Fruit fly (Drosophila melanogaster): ENCODE results near the gene Arfrp1.

Gene Arfrp1

DNA sequence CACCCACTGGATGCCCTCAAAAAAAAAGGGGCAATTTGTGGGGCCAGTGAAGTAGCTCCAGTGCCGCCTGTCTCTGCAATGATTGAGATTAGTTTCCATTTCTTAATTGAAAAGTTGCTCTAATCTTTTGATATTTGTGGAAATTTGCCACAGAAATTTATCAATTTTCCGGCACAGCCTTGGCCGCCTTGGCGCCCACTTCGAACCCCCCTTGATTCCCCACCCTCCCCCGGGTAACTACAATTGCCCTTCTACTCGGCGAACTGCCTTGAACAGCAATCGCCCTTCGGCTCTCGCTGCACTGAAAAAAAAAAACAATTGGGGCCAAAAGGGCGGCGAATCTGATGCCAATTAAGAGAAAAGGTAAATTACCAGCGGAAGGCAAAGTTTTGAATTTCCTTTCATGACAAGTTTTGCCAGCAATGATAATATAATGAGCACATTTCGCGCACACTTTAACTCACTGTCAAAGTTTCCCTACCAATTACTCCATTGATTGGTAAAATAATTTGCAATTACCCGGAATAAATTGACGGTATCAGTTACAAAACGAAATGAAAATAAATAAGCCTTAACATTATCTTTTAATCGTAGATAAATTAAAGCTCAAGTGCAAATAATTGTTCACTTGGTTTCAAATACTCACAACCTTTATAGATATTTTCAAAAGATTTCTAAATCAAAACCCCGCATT is 12.9 kb downstream of the Arfrp1 start (continued):
- TF ChIP-seq Side (GFP tag; optimal IDR thresholded peaks at IDR 0.05): no peak
- no peak for TF ChIP-seq bowl (GFP tag; IDR thresholded peaks at IDR 0.05)
- TF ChIP-seq cwo (GFP tag; optimal IDR thresholded peaks at IDR 0.05): peak; percentile 0
- no peak for TF ChIP-seq CG15479 (GFP tag; optimal IDR thresholded peaks at IDR 0.05)
- TF ChIP-seq az2 (GFP tag; optimal IDR thresholded peaks at IDR 0.05): no peak
- TF ChIP-seq CG2678 (tag; optimal IDR thresholded peaks at IDR 0.05): peak; percentile 62
- TF ChIP-seq disco-r (GFP tag; optimal IDR thresholded peaks at IDR 0.05): no peak
- TF ChIP-seq CG3726 (GFP tag; IDR thresholded peaks at IDR 0.05): no peak
- no peak for TF ChIP-seq CG4854 (GFP tag; optimal IDR thresholded peaks at IDR 0.05)
- no peak for TF ChIP-seq CG5953 (GFP tag; IDR thresholded peaks at IDR 0.05)
- TF ChIP-seq CG15696 (tag; optimal IDR thresholded peaks at IDR 0.05): no peak
- no peak for TF ChIP-seq CG14965 (GFP tag; optimal IDR thresholded peaks at IDR 0.05; ENCODE audit: borderline replicate concordance)
- no peak for TF ChIP-seq cas (GFP tag; IDR thresholded peaks at IDR 0.05)
- TF ChIP-seq YL-1 (GFP tag; optimal IDR thresholded peaks at IDR 0.05): no peak
- TF ChIP-seq D (optimal IDR thresholded peaks at IDR 0.05): no peak
- TF ChIP-seq D (GFP tag; optimal IDR thresholded peaks at IDR 0.05): peak; percentile 46
- peak; percentile 23 for TF ChIP-seq CG5180 (GFP tag; optimal IDR thresholded peaks at IDR 0.05)
- TF ChIP-seq CoRest (tag; optimal IDR thresholded peaks at IDR 0.05): peak; percentile 46
- TF ChIP-seq Mad (GFP tag; optimal IDR thresholded peaks at IDR 0.05): no peak
- no peak for TF ChIP-seq dpn (GFP tag; optimal IDR thresholded peaks at IDR 0.05)
- TF ChIP-seq row (GFP tag; IDR thresholded peaks at IDR 0.05): peak; percentile 39
- no peak for TF ChIP-seq ara (GFP tag; IDR thresholded peaks at IDR 0.05)
- no peak for TF ChIP-seq CG10565 (GFP tag; optimal IDR thresholded peaks at IDR 0.05)
- TF ChIP-seq CG7987 (GFP tag; optimal IDR thresholded peaks at IDR 0.05): no peak
- no peak for TF ChIP-seq dati (GFP tag; IDR thresholded peaks at IDR 0.05)
- no peak for TF ChIP-seq h (optimal IDR thresholded peaks at IDR 0.05)
- no peak for TF ChIP-seq Mrtf (GFP tag; IDR thresholded peaks at IDR 0.05)
- no peak for TF ChIP-seq CG15601 (tag; optimal IDR thresholded peaks at IDR 0.05)
- peak; percentile 14 for TF ChIP-seq CG16815 (GFP tag; optimal IDR thresholded peaks at IDR 0.05)
- no peak for TF ChIP-seq peb (GFP tag; IDR thresholded peaks at IDR 0.05)
- no peak for TF ChIP-seq zfh2 (GFP tag; optimal IDR thresholded peaks at IDR 0.05)
- no peak for TF ChIP-seq NC2α (GFP tag; optimal IDR thresholded peaks at IDR 0.05)
- no peak for TF ChIP-seq gcm (GFP tag; optimal IDR thresholded peaks at IDR 0.05)
- no peak for TF ChIP-seq CG4707 (GFP tag; optimal IDR thresholded peaks at IDR 0.05)
- TF ChIP-seq CG6272 (GFP tag; IDR thresholded peaks at IDR 0.05): no peak
- peak; percentile 1 for TF ChIP-seq lilli (GFP tag; optimal IDR thresholded peaks at IDR 0.05)
- no peak for TF ChIP-seq CG1602 (GFP tag; optimal IDR thresholded peaks at IDR 0.05)
- TF ChIP-seq CG1832 (GFP tag; optimal IDR thresholded peaks at IDR 0.05): no peak
- no peak for TF ChIP-seq pros (GFP tag; optimal IDR thresholded peaks at IDR 0.05)
- TF ChIP-seq CG10959 (GFP tag; IDR thresholded peaks at IDR 0.05): no peak
- TF ChIP-seq Neu2 (GFP tag; optimal IDR thresholded peaks at IDR 0.05; ENCODE audit: borderline replicate concordance): no peak
- TF ChIP-seq Stat92E (GFP tag; optimal IDR thresholded peaks at IDR 0.05): no peak
- TF ChIP-seq CG34422 (GFP tag; IDR thresholded peaks at IDR 0.05): no peak
- no peak for TF ChIP-seq amos (GFP tag; IDR thresholded peaks at IDR 0.05; ENCODE audit: partially characterized antibody)
- TF ChIP-seq caup (GFP tag; optimal IDR thresholded peaks at IDR 0.05; ENCODE audit: severe bottlenecking): peak; percentile 16
- no peak for TF ChIP-seq CG14441 (GFP tag; IDR thresholded peaks at IDR 0.05)
- no peak for TF ChIP-seq Fer3 (tag; optimal IDR thresholded peaks at IDR 0.05)
- TF ChIP-seq crc (GFP tag; optimal IDR thresholded peaks at IDR 0.05): no peak
- TF ChIP-seq lbe (GFP tag; optimal IDR thresholded peaks at IDR 0.05): no peak
- no peak for TF ChIP-seq Nf-YA (GFP tag; IDR thresholded peaks at IDR 0.05)

Measured in whole organism, embryonic.